Worm (Caenorhabditis elegans) whole organism, L4 larva: ENCODE results near the gene F18G5.1.

ENCODE experiments used
- F10B5.3 ChIP-seq: sonication (generic microtip); optimal IDR thresholded peaks from 2 replicates; lab custom pipeline; 2016; ENCODE audit warnings: mild to moderate bottlenecking, missing genetic modification characterization, missing compliant biosample characterization
- F44E2.7 ChIP-seq: fragments of 200-800 bp; sonication (Bioruptor generic); IDR thresholded peaks from 2 replicates; pipeline ENCODE4 v2.1.2; 2022; ENCODE audit warnings: missing genetic modification characterization, missing compliant biosample characterization
- F49E8.2 ChIP-seq: sonication (generic microtip); optimal IDR thresholded peaks from 2 replicates; lab custom pipeline; 2016; ENCODE audit warnings: missing compliant biosample characterization, mild to moderate bottlenecking, missing genetic modification characterization, borderline replicate concordance
- R02D3.7 ChIP-seq: fragments of 150-350 bp; sonication (generic microtip); optimal IDR thresholded peaks from 3 replicates; lab custom pipeline; 2014; ENCODE audit warnings: missing biosample characterization, missing genetic modification characterization
- ZK546.5 ChIP-seq, 2 experiments: sonication (generic microtip); optimal IDR thresholded peaks; 2 replicates each; lab custom pipeline; 2017; ENCODE audit warnings: missing biosample characterization in 2 of 2, missing genetic modification characterization in 2 of 2
- aha-1 ChIP-seq: fragments of 150-350 bp; peaks from one replicate; lab custom pipeline; 2014; ENCODE audit warnings: missing biosample characterization, missing genetic modification characterization
- arid-1 ChIP-seq: fragments of 200-800 bp; sonication (Bioruptor generic); conservative IDR thresholded peaks from 2 replicates; pipeline ENCODE4 v1.3.6; 2022; ENCODE audit warnings: missing genetic modification reagents, missing genetic modification characterization, missing compliant biosample characterization
- attf-4 ChIP-seq: sonication (generic microtip); optimal IDR thresholded peaks from 3 replicates; lab custom pipeline; 2017; ENCODE audit warnings: missing biosample characterization, missing genetic modification characterization
- ceh-20 ChIP-seq: fragments of 200-800 bp; sonication (Bioruptor generic); IDR thresholded peaks from 2 replicates; pipeline ENCODE4 v1.3.6; 2022; ENCODE audit warnings: missing genetic modification reagents, missing genetic modification characterization, missing compliant biosample characterization
- ceh-44 ChIP-seq: fragments of 200-800 bp; sonication (Bioruptor generic); IDR thresholded peaks from 2 replicates; pipeline ENCODE4 v1.3.6; 2022; ENCODE audit warnings: missing genetic modification reagents, missing genetic modification characterization, missing compliant biosample characterization
- ceh-62 ChIP-seq: sonication (generic microtip); optimal IDR thresholded peaks from 2 replicates; lab custom pipeline; 2017; ENCODE audit warnings: missing biosample characterization, missing genetic modification characterization
- daf-8 ChIP-seq: fragments of 200-800 bp; sonication (Bioruptor generic); IDR thresholded peaks from 2 replicates; pipeline ENCODE4 v1.3.6; 2022; ENCODE audit warnings: missing genetic modification characterization, missing compliant biosample characterization
- dve-1 ChIP-seq: sonication (generic microtip); optimal IDR thresholded peaks from 2 replicates; lab custom pipeline; 2017; ENCODE audit warnings: antibody characterized with exemption, mild to moderate bottlenecking, missing genetic modification characterization, missing compliant biosample characterization; ENCODE audit not compliant: insufficient read depth
- hif-1 ChIP-seq, 2 experiments: sonication (generic microtip); optimal IDR thresholded peaks; 2 replicates each; lab custom pipeline; 2016 to 2017; ENCODE audit warnings: missing compliant biosample characterization in 2 of 2, missing genetic modification characterization in 2 of 2, missing genetic modification reagents in 2 of 2, missing genotype in 2 of 2, mild to moderate bottlenecking in 1 of 2
- hlh-11 ChIP-seq: fragments of 200-800 bp; sonication (Bioruptor generic); optimal IDR thresholded peaks from 2 replicates; lab custom pipeline; 2018; ENCODE audit warnings: mild to moderate bottlenecking, missing genetic modification characterization, missing compliant biosample characterization
- lim-7 ChIP-seq: fragments of 200-800 bp; sonication (Bioruptor generic); IDR thresholded peaks from 2 replicates; pipeline ENCODE4 v1.3.6; 2022; ENCODE audit warnings: missing genetic modification characterization, missing compliant biosample characterization
- lin-13 ChIP-seq: fragments of 150-350 bp; optimal IDR thresholded peaks from 2 replicates; lab custom pipeline; 2014; ENCODE audit warnings: missing biosample characterization, missing genetic modification reagents, missing genetic modification characterization
- lin-38 ChIP-seq: fragments of 200-800 bp; sonication (Bioruptor generic); IDR thresholded peaks from 2 replicates; pipeline ENCODE4 v1.3.6; 2022; ENCODE audit warnings: missing genetic modification reagents, missing genetic modification characterization, missing compliant biosample characterization
- madf-9 ChIP-seq: fragments of 200-800 bp; sonication (Bioruptor generic); conservative IDR thresholded peaks from 2 replicates; pipeline ENCODE4 v1.3.6; 2022; ENCODE audit warnings: missing genetic modification reagents, missing genetic modification characterization, missing compliant biosample characterization
- mdt-29 ChIP-seq: fragments of 200-800 bp; sonication (Bioruptor generic); IDR thresholded peaks from 2 replicates; pipeline ENCODE4 v1.3.6; 2022; ENCODE audit warnings: missing genetic modification reagents, missing genetic modification characterization, missing compliant biosample characterization
- mep-1 ChIP-seq: fragments of 150-350 bp; sonication (generic microtip); optimal IDR thresholded peaks from 3 replicates; lab custom pipeline; 2014; ENCODE audit warnings: missing biosample characterization, missing genetic modification characterization
- mxl-3 ChIP-seq: fragments of 200-800 bp; sonication (Bioruptor generic); optimal IDR thresholded peaks from 2 replicates; lab custom pipeline; 2018; ENCODE audit warnings: mild to moderate bottlenecking, missing genetic modification characterization, missing compliant biosample characterization
- nhr-102 ChIP-seq: sonication (generic microtip); optimal IDR thresholded peaks from 2 replicates; lab custom pipeline; 2016; ENCODE audit warnings: mild to moderate bottlenecking, missing genetic modification characterization, moderate library complexity, missing compliant biosample characterization
- nhr-11 ChIP-seq: fragments of 150-350 bp; optimal IDR thresholded peaks from 2 replicates; lab custom pipeline; 2014; ENCODE audit warnings: missing biosample characterization, missing genetic modification characterization
- nhr-237 ChIP-seq: sonication (generic microtip); optimal IDR thresholded peaks from 2 replicates; lab custom pipeline; 2017; ENCODE audit warnings: missing biosample characterization, missing genetic modification characterization
- nhr-48 ChIP-seq: sonication (generic microtip); optimal IDR thresholded peaks from 2 replicates; lab custom pipeline; 2016; ENCODE audit warnings: mild to moderate bottlenecking, missing genetic modification characterization, missing compliant biosample characterization
- nhr-76 ChIP-seq: fragments of 150-350 bp; optimal IDR thresholded peaks from 2 replicates; lab custom pipeline; 2014; ENCODE audit warnings: missing biosample characterization, missing genetic modification characterization
- php-3 ChIP-seq: fragments of 200-800 bp; sonication (Bioruptor generic); IDR thresholded peaks from 2 replicates; pipeline ENCODE4 v1.3.6; 2022; ENCODE audit warnings: missing genetic modification reagents, missing genetic modification characterization, missing compliant biosample characterization
- set-16 ChIP-seq: fragments of 200-800 bp; sonication (Bioruptor generic); IDR thresholded peaks from 2 replicates; pipeline ENCODE4 v1.3.6; 2022; ENCODE audit warnings: missing genetic modification reagents, missing genetic modification characterization, missing compliant biosample characterization
- snpc-1.2 ChIP-seq: fragments of 200-800 bp; sonication (Bioruptor generic); IDR thresholded peaks from 2 replicates; pipeline ENCODE4 v1.3.6; 2022; ENCODE audit warnings: missing genetic modification reagents, missing genetic modification characterization, missing compliant biosample characterization
- spr-3 ChIP-seq: fragments of 200-800 bp; sonication (Bioruptor generic); optimal IDR thresholded peaks from 2 replicates; lab custom pipeline; 2018; ENCODE audit warnings: mild to moderate bottlenecking, missing genetic modification characterization, missing compliant biosample characterization
- tag-97 ChIP-seq: fragments of 200-800 bp; sonication (Bioruptor generic); IDR thresholded peaks from 2 replicates; pipeline ENCODE4 v1.3.6; 2022; ENCODE audit warnings: missing genetic modification characterization, missing compliant biosample characterization
- unc-62 ChIP-seq, 3 experiments: fragments of 150-350 bp in 1 of 3; sonication (generic microtip); optimal IDR thresholded peaks in 2 of 3; peaks in 1 of 3; 1 replicate in 1 of 3; 2 replicates in 2 of 3; lab custom pipeline; 2014 to 2017; ENCODE audit warnings: missing biosample characterization in 3 of 3, missing genetic modification characterization in 3 of 3, missing genetic modification reagents in 3 of 3, missing genotype in 1 of 3
- vab-7 ChIP-seq: fragments of 200-800 bp; sonication (Bioruptor generic); IDR thresholded peaks from 2 replicates; pipeline ENCODE4 v1.3.6; 2022; ENCODE audit warnings: missing genetic modification reagents, missing genetic modification characterization, missing compliant biosample characterization
- zfp-3 ChIP-seq: fragments of 200-800 bp; sonication (Bioruptor generic); conservative IDR thresholded peaks from 2 replicates; pipeline ENCODE4 v1.3.6; 2022; ENCODE audit warnings: missing genetic modification reagents, missing genetic modification characterization, missing compliant biosample characterization
- ztf-11 ChIP-seq: fragments of 150-350 bp; optimal IDR thresholded peaks from 2 replicates; lab custom pipeline; 2014; ENCODE audit warnings: missing biosample characterization, missing genetic modification characterization

F18G5.1 gene

DNA sequence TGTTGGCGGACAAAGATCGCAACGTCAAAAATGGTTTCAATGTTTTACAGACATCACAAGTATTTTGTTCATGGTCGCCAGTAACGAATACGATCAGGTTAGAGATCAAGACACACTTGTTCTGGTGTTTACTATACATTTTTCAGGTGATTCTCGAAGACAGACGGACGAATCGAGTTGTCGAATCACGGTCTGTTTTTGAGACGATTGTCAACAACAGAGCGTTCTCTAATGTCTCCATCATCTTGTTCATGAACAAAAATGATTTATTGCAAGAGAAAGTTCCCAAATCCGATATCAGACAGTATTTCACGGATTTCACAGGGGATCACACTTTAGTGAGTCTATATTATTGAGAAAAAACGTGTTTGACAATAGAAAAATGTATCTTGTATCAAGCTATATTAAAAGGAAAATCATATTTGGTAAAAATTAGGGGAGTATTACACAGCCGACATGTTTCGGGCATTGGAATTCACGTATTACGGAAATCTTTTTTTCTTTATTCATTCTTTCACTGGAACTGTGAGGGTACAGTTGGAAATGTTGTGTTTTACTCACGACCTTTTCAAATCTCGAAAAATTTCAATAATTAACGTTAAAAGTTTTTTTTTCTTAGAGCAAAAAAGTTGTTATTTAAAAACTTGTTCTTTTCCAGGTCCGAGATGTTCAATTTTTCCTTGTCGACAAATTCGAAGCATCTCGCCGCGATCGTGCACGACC is 11.4 kb upstream of the F18G5.1 start:
- TF ChIP-seq arid-1 (GFP tag; lab: Robert Waterston, UW) (no peak), hif-1 (tag; optimal IDR thresholded peaks at IDR 0.05; lab: Kevin White, UChicago) (no peak), unc-62 (GFP tag; optimal IDR thresholded peaks at IDR 0.05 in 1 of 2; lab: Kevin White, UChicago) (peak in 1 of 2 experiments; percentile 94), unc-62 (tag; optimal IDR thresholded peaks at IDR 0.05; lab: Kevin White, UChicago) (no peak), hlh-11 (tag; lab: Kevin White, UChicago) (peak; percentile 28), nhr-102 (no peak), mxl-3 (peak; percentile 11), mdt-29 (GFP tag; lab: Robert Waterston, UW) (no peak)

DNA sequence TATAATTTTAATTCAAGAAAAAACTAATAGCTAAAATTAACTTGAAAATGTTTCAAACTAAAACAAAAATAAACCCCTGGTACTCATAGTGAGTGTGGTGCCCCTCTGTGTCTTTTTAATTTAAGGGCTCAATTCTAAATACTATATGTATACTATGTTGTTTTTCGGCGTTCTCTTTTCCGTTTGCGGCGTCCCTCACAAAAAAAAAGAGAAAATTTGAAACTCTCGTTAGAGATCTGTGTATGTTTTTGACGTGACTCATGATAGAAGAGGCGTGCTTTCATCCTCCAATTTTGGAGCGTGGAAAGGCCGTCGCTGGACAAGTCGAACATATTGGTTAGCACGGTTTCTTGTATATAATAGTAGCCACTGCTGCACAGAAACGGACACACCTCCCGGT is 8.2 kb upstream of the F18G5.1 start, which contains the start of gene pes-8:
Gene pes-8, plus strand, starts transcription at position 301 of the 400 bp plus-strand sequence.
- TF ChIP-seq F10B5.3 (tag; lab: Kevin White, UChicago) (no peak), aha-1 (peak; percentile 75), ztf-11 (no peak), unc-62 (GFP tag; optimal IDR thresholded peaks at IDR 0.05 in 1 of 2; lab: Kevin White, UChicago) (no peak), unc-62 (tag; optimal IDR thresholded peaks at IDR 0.05; lab: Kevin White, UChicago) (no peak), F49E8.2 (tag; lab: Kevin White, UChicago) (no peak), set-16 (GFP tag; lab: Robert Waterston, UW) (no peak)

DNA sequence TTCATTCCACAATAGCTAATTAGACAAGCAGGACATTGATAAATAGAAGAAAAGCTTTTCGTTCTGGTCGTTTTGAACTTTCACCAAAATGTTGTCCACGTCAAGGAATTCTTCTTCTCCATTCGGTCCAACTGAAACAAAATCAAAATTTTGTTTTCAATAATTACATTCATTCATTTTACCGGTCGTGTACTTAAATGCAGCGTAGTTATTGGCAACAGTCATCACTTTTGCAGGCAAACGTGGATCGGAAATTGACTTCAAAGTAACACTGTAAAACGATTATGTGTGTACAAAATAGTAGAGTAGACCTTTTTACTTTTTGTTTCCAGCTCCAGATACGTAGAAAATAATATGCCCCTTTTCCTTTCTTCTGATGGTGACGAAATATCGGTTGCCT is 3.7 kb upstream of the F18G5.1 start:
- TF ChIP-seq nhr-237 (tag; lab: Kevin White, UChicago) (no peak), lin-38 (no peak), lin-13 (no peak), unc-62 (GFP tag; optimal IDR thresholded peaks at IDR 0.05 in 1 of 2; lab: Kevin White, UChicago) (peak in 1 of 2 experiments; percentile 59), unc-62 (tag; optimal IDR thresholded peaks at IDR 0.05; lab: Kevin White, UChicago) (no peak), F10B5.3 (tag; lab: Kevin White, UChicago) (peak; percentile 64), vab-7 (GFP tag; lab: Robert Waterston, UW) (no peak)

DNA sequence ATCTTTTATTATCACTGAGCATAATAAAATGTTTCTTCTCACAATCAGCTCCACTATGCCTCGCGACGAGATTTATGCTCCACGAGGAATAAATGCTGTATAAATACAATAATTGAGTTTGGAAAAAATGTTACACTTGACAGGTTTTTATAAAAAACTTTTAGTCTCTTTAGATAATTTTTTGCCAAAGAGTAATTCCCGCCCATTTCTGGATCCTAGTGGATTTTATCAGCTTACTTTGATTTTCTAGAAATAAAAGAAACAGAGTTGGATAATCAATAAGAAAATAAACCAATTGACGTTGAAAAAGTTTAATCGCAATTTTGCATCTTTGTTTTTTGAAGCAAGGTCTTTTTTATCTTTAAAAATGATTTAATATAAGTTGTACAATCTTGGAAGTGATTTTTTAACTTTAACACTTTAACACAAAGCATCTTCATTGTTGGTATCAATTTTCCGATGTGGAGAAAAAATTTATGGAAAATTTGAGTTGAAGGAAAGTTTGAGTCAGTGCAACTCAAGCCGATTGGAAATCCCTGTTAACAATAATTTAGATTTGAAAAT is 2.1 kb downstream of the F18G5.1 start:
- TF ChIP-seq zfp-3 (peak; percentile 60; the same call in 1 of the 2 replicates), dve-1 (tag; lab: Kevin White, UChicago) (peak; percentile 54), nhr-102 (peak; percentile 47), snpc-1.2 (0 out of 2 replicates have a peak, but pooled peaks have one; percentile 17), nhr-76 (no peak), php-3 (GFP tag; lab: Robert Waterston, UW) (peak; percentile 41; the same call in 1 of the 2 replicates)
- TF ChIP-seq, all 104 proteins: peak for 5

DNA sequence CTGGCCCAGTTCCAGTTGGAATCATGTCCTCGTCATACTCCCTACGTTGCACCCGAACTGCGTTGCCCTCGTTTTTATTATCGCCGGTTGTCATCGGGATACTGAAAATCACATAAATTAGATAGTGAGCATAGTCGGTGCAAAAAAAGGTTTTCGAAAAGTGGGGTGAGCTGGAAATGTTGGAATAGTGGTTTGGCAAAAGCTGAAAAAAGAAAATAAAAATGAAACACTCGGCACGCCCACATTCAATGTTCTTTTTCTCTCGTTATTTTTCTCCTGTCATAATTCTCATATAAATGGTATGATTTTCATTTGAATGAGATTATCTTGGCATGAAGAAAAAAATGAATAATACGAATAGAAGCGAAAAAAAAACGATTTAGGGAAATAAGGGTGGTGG is 4.6 kb downstream of the F18G5.1 start, which contains the start of gene F18G5.6:
Gene F18G5.6, minus strand, starts transcription at position 101 of the 400 bp plus-strand sequence.
- no peak for TF ChIP-seq nhr-237 (tag; lab: Kevin White, UChicago)
- TF ChIP-seq lim-7 (GFP tag; lab: Robert Waterston, UW): 0 out of 2 replicates have a peak, but pooled peaks have one; percentile 12

DNA sequence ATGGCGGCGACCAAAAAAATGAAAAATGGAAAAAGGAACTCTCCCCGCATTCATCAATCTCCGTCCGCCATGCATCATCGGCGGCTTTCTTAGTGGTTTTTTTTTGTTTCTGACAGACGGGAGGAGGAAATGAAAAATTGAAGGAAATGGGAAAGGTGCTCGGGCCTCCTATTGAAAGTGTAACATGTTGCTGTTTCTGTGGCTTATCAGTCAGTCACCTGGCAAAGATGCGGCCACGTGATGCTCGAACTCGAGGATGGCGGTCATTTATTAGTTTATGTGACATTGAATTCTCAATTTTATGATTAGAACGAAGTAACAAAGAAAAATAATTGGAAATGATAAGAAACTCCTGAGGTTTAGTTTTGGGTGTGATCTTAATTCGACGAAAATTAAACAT is 5.0 kb downstream of the F18G5.1 start:
- no peak for TF ChIP-seq F44E2.7
- TF ChIP-seq ceh-44: no peak
- peak; percentile 32 for TF ChIP-seq nhr-48 (tag; lab: Kevin White, UChicago)
- TF ChIP-seq daf-8: no peak
- 0 out of 2 replicates have a peak, but pooled peaks have one; percentile 27 for TF ChIP-seq madf-9 (GFP tag; lab: Robert Waterston, UW)
- TF ChIP-seq ceh-20: peak; percentile 82
- TF ChIP-seq unc-62 (GFP tag; optimal IDR thresholded peaks at IDR 0.05 in 1 of 2; lab: Kevin White, UChicago): peak in 1 of 2 experiments; percentile 86
- no peak for TF ChIP-seq unc-62 (tag; optimal IDR thresholded peaks at IDR 0.05; lab: Kevin White, UChicago)
- no peak for TF ChIP-seq ZK546.5 (tag; optimal IDR thresholded peaks at IDR 0.05; lab: Kevin White, UChicago)
- no peak for TF ChIP-seq F10B5.3 (tag; lab: Kevin White, UChicago)
- TF ChIP-seq ceh-62 (tag; lab: Kevin White, UChicago): no peak
- peak; percentile 61 for TF ChIP-seq nhr-102
- TF ChIP-seq spr-3 (GFP tag; lab: Kevin White, UChicago): no peak
- peak; percentile 57 for TF ChIP-seq mep-1 (tag; lab: Kevin White, UChicago)
- peak; percentile 37; the same call in 1 of the 2 replicates for TF ChIP-seq lim-7 (GFP tag; lab: Robert Waterston, UW)
- peak; percentile 55; the same call in 1 of the 2 replicates for TF ChIP-seq mdt-29 (GFP tag; lab: Robert Waterston, UW)
- TF ChIP-seq tag-97: 0 out of 2 replicates have a peak, but pooled peaks have one; percentile 53
- TF ChIP-seq dve-1 (tag; lab: Kevin White, UChicago): peak; percentile 90
- TF ChIP-seq attf-4: no peak
- TF ChIP-seq R02D3.7 (tag; lab: Kevin White, UChicago): no peak
- TF ChIP-seq nhr-76: no peak
- TF ChIP-seq nhr-11: no peak
